Worm (Caenorhabditis elegans): ENCODE measurements around the gene btb-17.
"Not testable (repeated sequence)": the region's sequence is repeated elsewhere in the genome, so short reads cannot be mapped to it uniquely, and the experiment has no call there.

The btb-17 gene

ce11 chrII:3290544-3290943 lies 4.7 kb upstream of the btb-17 start, which contains the start of gene F39E9.14:
F39E9.14 (minus strand) TSS chrII:3290644.
- not testable (repeated sequence) for TF ChIP-seq lin-11 (tag; optimal IDR thresholded peaks at IDR 0.05); Y55F3AM.14 (GFP tag; optimal IDR thresholded peaks at IDR 0.05); nhr-77 (tag; optimal IDR thresholded peaks at IDR 0.05)

DNA sequence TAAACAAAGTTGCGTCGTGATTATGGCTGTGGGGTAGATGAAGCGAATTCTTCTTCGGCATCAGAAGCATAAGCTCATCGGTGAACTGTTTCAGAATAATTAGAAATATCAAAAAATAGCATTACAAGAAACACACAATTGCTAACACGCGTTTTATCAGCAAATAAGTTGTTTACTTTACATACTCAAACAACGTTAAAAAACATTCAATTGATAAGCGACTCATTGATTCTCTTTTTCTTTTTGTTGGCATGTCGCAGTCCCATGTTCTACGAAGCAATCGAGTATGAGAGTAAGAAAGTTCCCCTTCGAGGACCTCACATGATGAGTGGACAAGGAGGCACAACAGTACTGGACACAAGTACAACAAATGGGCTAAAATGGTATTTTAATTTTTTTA lies 1.4 kb downstream of the btb-17 start, which contains the start of gene btb-16:
Gene btb-16 (plus strand): TSS at position 240 of the 400 bp plus-strand sequence.
- peak; percentile 45 for TF ChIP-seq fos-1 (tag; optimal IDR thresholded peaks at IDR 0.05)
- TF ChIP-seq lin-13 (GFP tag; optimal IDR thresholded peaks at IDR 0.05), result no peak

DNA sequence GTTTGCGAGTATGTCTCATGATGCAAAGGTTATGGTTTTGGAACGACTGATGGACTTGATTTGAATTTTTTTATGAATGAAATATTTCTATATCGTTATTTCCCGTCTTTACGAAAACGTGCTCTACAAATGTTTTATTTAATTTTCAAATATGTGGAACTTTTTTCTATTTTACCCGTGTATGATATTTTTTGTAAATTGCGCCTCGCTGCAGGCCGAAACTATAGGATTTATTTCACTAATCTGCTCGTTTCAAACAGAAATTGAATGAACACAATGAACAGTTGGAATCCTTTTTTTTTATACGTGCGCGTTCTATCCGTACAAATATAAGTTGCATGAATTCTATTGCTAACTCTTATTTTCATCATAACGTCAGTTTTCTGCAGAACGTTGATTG lies 2.7 kb downstream of the btb-17 start, which contains the start of gene btb-18:
Gene btb-18 (plus strand): TSS at position 301 of the 400 bp plus-strand sequence.
- TF ChIP-seq elt-3 (tag; optimal IDR thresholded peaks at IDR 0.05) (no peak), ztf-1 (GFP tag; conservative IDR thresholded peaks at IDR 0.05) (no peak), aly-2 (tag; optimal IDR thresholded peaks at IDR 0.05) (no peak), zag-1 (tag; optimal IDR thresholded peaks at IDR 0.05) (no peak), nhr-6 (tag; optimal IDR thresholded peaks at IDR 0.05) (no peak), lsy-2 (tag; optimal IDR thresholded peaks at IDR 0.05) (no peak), crh-2 (tag; optimal IDR thresholded peaks at IDR 0.05) (no peak), unc-55 (GFP tag; optimal IDR thresholded peaks at IDR 0.05) (no peak), skn-1 (tag; optimal IDR thresholded peaks at IDR 0.05) (no peak), fos-1 (tag; optimal IDR thresholded peaks at IDR 0.05) (no peak), nhr-129 (tag; optimal IDR thresholded peaks at IDR 0.05) (no peak), lin-39 (tag; optimal IDR thresholded peaks at IDR 0.05) (no peak), nhr-12 (tag; optimal IDR thresholded peaks at IDR 0.05) (no peak), mab-5 (tag; optimal IDR thresholded peaks at IDR 0.05) (no peak), nhr-21 (tag; optimal IDR thresholded peaks at IDR 0.05) (no peak), C34F6.9 (tag; optimal IDR thresholded peaks at IDR 0.05) (no peak), ceh-82 (tag; optimal IDR thresholded peaks at IDR 0.05) (no peak), nhr-25 (tag; optimal IDR thresholded peaks at IDR 0.05) (no peak), gmeb-1 (tag; optimal IDR thresholded peaks at IDR 0.05) (no peak)

- TF ChIP-seq ama-1 (optimal IDR thresholded peaks at IDR 0.05) (no peak), zag-1 (tag; optimal IDR thresholded peaks at IDR 0.05) (no peak), snpc-4 (tag; optimal IDR thresholded peaks at IDR 0.05) (no peak), ztf-11 (tag; optimal IDR thresholded peaks at IDR 0.05) (no peak), lin-11 (tag; optimal IDR thresholded peaks at IDR 0.05) (no peak), skn-1 (tag; optimal IDR thresholded peaks at IDR 0.05) (no peak), crh-2 (tag; optimal IDR thresholded peaks at IDR 0.05) (no peak), nhr-21 (tag; optimal IDR thresholded peaks at IDR 0.05) (no peak), unc-39 (tag; optimal IDR thresholded peaks at IDR 0.05) (no peak), nhr-10 (tag; optimal IDR thresholded peaks at IDR 0.05) (no peak), lin-39 (tag; optimal IDR thresholded peaks at IDR 0.05) (no peak)
Measured at ce11 chrII:3299457-3299856, 4.3 kb downstream of the btb-17 start, which contains the start of gene btb-22. btb-22 (plus strand) TSS chrII:3299757.

DNA sequence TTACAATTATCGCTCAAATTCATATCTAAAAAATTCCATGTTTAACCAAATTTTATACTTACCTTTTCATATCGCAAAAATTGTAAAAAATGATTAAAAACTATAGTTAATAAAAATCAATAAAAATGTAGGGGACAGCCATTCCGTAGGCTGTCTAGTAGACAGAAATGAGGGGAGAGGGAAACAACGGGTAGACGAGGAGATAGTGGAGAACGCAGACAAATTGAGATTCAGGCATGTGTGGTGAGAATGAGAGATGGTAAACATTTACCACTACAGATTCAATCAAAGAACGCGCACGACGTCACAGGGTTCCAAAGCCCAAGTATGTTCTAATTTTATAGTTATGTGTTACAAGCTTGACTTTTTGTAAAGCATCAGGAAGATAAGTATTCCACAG lies 8.4 kb downstream of the btb-17 start:
- TF ChIP-seq R02D3.7 (tag; optimal IDR thresholded peaks at IDR 0.05) (no peak), unc-55 (GFP tag; optimal IDR thresholded peaks at IDR 0.05) (peak; percentile 34), C34F6.9 (tag; optimal IDR thresholded peaks at IDR 0.05) (no peak)

ce11 chrII:3310957-3311657 lies 15.9 kb downstream of the btb-17 start:
- peak; percentile 34 for TF ChIP-seq fos-1 (tag; optimal IDR thresholded peaks at IDR 0.05)
- no peak for TF ChIP-seq nhr-77 (tag; optimal IDR thresholded peaks at IDR 0.05)

DNA sequence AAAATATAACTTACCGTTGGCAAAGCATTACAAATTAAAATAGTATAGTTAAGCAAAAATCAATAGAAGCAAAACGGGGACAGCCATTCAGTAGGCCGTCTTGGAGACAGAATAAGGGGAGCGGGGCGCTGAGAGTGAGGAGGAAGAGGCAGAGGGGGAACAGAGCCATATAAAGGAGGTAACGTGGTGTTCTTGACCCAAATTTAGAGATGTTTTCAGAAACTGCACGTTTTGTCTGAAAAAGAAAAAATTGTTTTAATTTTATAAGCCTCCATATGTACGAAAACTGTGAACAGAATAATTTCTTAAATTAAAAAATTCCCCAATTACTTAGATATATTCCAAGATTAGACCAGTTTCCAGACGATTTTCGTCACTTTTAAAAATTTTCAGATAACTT lies 18.2 kb downstream of the btb-17 start, which contains the start of gene F39E9.6:
Gene F39E9.6 (minus strand): TSS at position 101 of the 400 bp plus-strand sequence.
- TF ChIP-seq Y55F3AM.14 (GFP tag; optimal IDR thresholded peaks at IDR 0.05) (no peak), nhr-12 (tag; optimal IDR thresholded peaks at IDR 0.05) (no peak), F13H6.1 (tag; optimal IDR thresholded peaks at IDR 0.05) (no peak), elt-3 (tag; optimal IDR thresholded peaks at IDR 0.05) (no peak)
